Fruit fly (Drosophila melanogaster) whole organism, adult: ENCODE data around the gene Dhfr.

Experiments used
- CG12768 ChIP-seq: fragments of 200-800 bp; sonication (Bioruptor generic); optimal IDR thresholded peaks from 2 replicates; lab custom pipeline; 2017; ENCODE audit warnings: missing biosample characterization, missing genetic modification characterization, mild to moderate bottlenecking, moderate library complexity, missing genetic modification reagents
- CG33017 ChIP-seq: fragments of 200-800 bp; sonication (Bioruptor generic); optimal IDR thresholded peaks from 2 replicates; lab custom pipeline; 2018; ENCODE audit warnings: missing biosample characterization, mild to moderate bottlenecking, missing genetic modification characterization, moderate library complexity
- Clk ChIP-seq: fragments of 200-800 bp; sonication (Bioruptor generic); optimal IDR thresholded peaks from 2 replicates; lab custom pipeline; 2017; ENCODE audit warnings: missing biosample characterization, missing genetic modification characterization
- Hr96 ChIP-seq: fragments of 200-800 bp; sonication (Bioruptor generic); optimal IDR thresholded peaks from 2 replicates; lab custom pipeline; 2016; ENCODE audit warnings: missing biosample characterization, missing genetic modification characterization
- pad ChIP-seq: fragments of 200-800 bp; sonication (Bioruptor generic); optimal IDR thresholded peaks from 3 replicates; lab custom pipeline; 2017; ENCODE audit warnings: missing biosample characterization, missing genetic modification characterization, mild to moderate bottlenecking, moderate library complexity, missing genetic modification reagents

dm6 chr3R:16468556-16468955 is 12.4 kb upstream of the Dhfr start:
- no peak for TF ChIP-seq CG12768 (GFP tag; lab: Kevin White, UChicago)
- no peak for TF ChIP-seq Hr96
- TF ChIP-seq Clk (GFP tag; lab: Kevin White, UChicago) = no peak
- TF ChIP-seq CG33017 (tag; lab: Kevin White, UChicago) = no peak
- no peak for TF ChIP-seq pad
